Fruit fly (Drosophila melanogaster) whole organism, embryonic: ENCODE results near the gene Awh.

ENCODE experiments used
- Bgb ChIP-seq: fragments of 200-800 bp; sonication (Bioruptor generic); IDR thresholded peaks from 2 replicates; pipeline ENCODE4 v1.3.6; 2022; ENCODE audit warnings: missing biosample characterization, missing genetic modification characterization; ENCODE audit not compliant: partially characterized antibody
- BtbVII ChIP-seq: fragments of 200-800 bp; sonication (Bioruptor generic); optimal IDR thresholded peaks from 3 replicates; lab custom pipeline; 2017; ENCODE audit warnings: missing biosample characterization, mild to moderate bottlenecking, missing genetic modification characterization
- CG12071 ChIP-seq: fragments of 200-800 bp; sonication (Bioruptor generic); optimal IDR thresholded peaks from 3 replicates; lab custom pipeline; 2018; ENCODE audit warnings: missing biosample characterization, mild to moderate bottlenecking, missing genetic modification characterization
- CG12744 ChIP-seq: fragments of 200-800 bp; sonication (Bioruptor generic); optimal IDR thresholded peaks from 2 replicates; lab custom pipeline; 2016; ENCODE audit warnings: missing biosample characterization, missing genetic modification characterization
- CG12769 ChIP-seq: fragments of 200-800 bp; sonication (Bioruptor generic); optimal IDR thresholded peaks from 2 replicates; lab custom pipeline; 2019; ENCODE audit warnings: missing biosample characterization, mild to moderate bottlenecking, missing genetic modification characterization, moderate library complexity
- CG13624 ChIP-seq: fragments of 200-800 bp; sonication (Bioruptor generic); optimal IDR thresholded peaks from 2 replicates; lab custom pipeline; 2016; ENCODE audit warnings: missing biosample characterization, missing genetic modification characterization
- CG17568 ChIP-seq: fragments of 200-800 bp; sonication (Bioruptor generic); optimal IDR thresholded peaks from 2 replicates; lab custom pipeline; 2018; ENCODE audit warnings: missing biosample characterization, mild to moderate bottlenecking, missing genetic modification characterization, moderate library complexity
- CG18764 ChIP-seq: fragments of 200-800 bp; sonication (Bioruptor generic); optimal IDR thresholded peaks from 3 replicates; lab custom pipeline; 2016; ENCODE audit warnings: missing biosample characterization, missing genetic modification characterization
- CG32767 ChIP-seq: fragments of 200-800 bp; sonication (Bioruptor generic); IDR thresholded peaks from 2 replicates; pipeline ENCODE4 v1.3.6; 2022; ENCODE audit warnings: missing biosample characterization, missing genetic modification characterization
- CG33557 ChIP-seq: fragments of 200-800 bp; sonication (Bioruptor generic); optimal IDR thresholded peaks from 2 replicates; lab custom pipeline; 2019; ENCODE audit warnings: missing biosample characterization, mild to moderate bottlenecking, missing genetic modification characterization, moderate library complexity
- CG3838 ChIP-seq: fragments of 200-800 bp; sonication (Bioruptor generic); optimal IDR thresholded peaks from 3 replicates; lab custom pipeline; 2016; ENCODE audit warnings: missing biosample characterization, missing genetic modification characterization
- CG4404 ChIP-seq: fragments of 200-800 bp; sonication (Bioruptor generic); IDR thresholded peaks from 2 replicates; pipeline ENCODE4 v1.3.6; 2022; ENCODE audit warnings: missing biosample characterization, missing genetic modification characterization
- CG7745 ChIP-seq: fragments of 200-800 bp; sonication (Bioruptor generic); optimal IDR thresholded peaks from 2 replicates; lab custom pipeline; 2018; ENCODE audit warnings: missing biosample characterization, mild to moderate bottlenecking, missing genetic modification characterization, moderate library complexity
- CG8089 ChIP-seq: fragments of 200-800 bp; sonication (Bioruptor generic); optimal IDR thresholded peaks from 3 replicates; lab custom pipeline; 2016; ENCODE audit warnings: missing biosample characterization, missing genetic modification characterization
- CG8281 ChIP-seq: fragments of 200-800 bp; sonication (Bioruptor generic); optimal IDR thresholded peaks from 2 replicates; lab custom pipeline; 2018; ENCODE audit warnings: missing biosample characterization, mild to moderate bottlenecking, missing genetic modification characterization, moderate library complexity
- CG9797 ChIP-seq: fragments of 200-800 bp; sonication (Bioruptor generic); optimal IDR thresholded peaks from 3 replicates; lab custom pipeline; 2018; ENCODE audit warnings: missing biosample characterization, mild to moderate bottlenecking, missing genetic modification characterization
- CHES-1-like ChIP-seq: fragments of 200-800 bp; sonication (Bioruptor generic); optimal IDR thresholded peaks from 2 replicates; lab custom pipeline; 2016; ENCODE audit warnings: missing biosample characterization, missing genetic modification characterization
- Dbx ChIP-seq: fragments of 200-800 bp; sonication (Bioruptor generic); IDR thresholded peaks from 3 replicates; pipeline ENCODE4 v1.3.6; 2022; ENCODE audit warnings: missing biosample characterization, missing genetic modification characterization
- Doc3 ChIP-seq: fragments of 200-800 bp; sonication (Bioruptor generic); IDR thresholded peaks from 3 replicates; pipeline ENCODE4 v1.3.6; 2022; ENCODE audit warnings: missing biosample characterization, missing genetic modification characterization; ENCODE audit not compliant: partially characterized antibody
- Hmr ChIP-seq: fragments of 200-800 bp; sonication (Bioruptor generic); optimal IDR thresholded peaks from 3 replicates; lab custom pipeline; 2017; ENCODE audit warnings: mild to moderate bottlenecking, missing biosample characterization, missing genetic modification reagents, missing genetic modification characterization
- Lhr ChIP-seq: fragments of 200-800 bp; sonication (Bioruptor generic); optimal IDR thresholded peaks from 3 replicates; lab custom pipeline; 2017; ENCODE audit warnings: mild to moderate bottlenecking, missing biosample characterization, missing genetic modification reagents, missing genetic modification characterization
- Myb ChIP-seq: fragments of 200-800 bp; sonication (Bioruptor generic); optimal IDR thresholded peaks from 2 replicates; lab custom pipeline; 2016; ENCODE audit warnings: missing biosample characterization, missing genetic modification characterization
- NC2α ChIP-seq: fragments of 200-800 bp; sonication (Bioruptor generic); optimal IDR thresholded peaks from 2 replicates; lab custom pipeline; 2016; ENCODE audit warnings: missing biosample characterization, missing genetic modification characterization
- Nf-YC ChIP-seq: fragments of 200-800 bp; optimal IDR thresholded peaks from 3 replicates; lab custom pipeline; 2019; ENCODE audit warnings: missing biosample characterization, mild to moderate bottlenecking, missing genetic modification characterization, moderate library complexity
- Oli ChIP-seq: fragments of 200-800 bp; sonication (Bioruptor generic); optimal IDR thresholded peaks from 2 replicates; lab custom pipeline; 2018; ENCODE audit warnings: missing biosample characterization, mild to moderate bottlenecking, missing genetic modification characterization, moderate library complexity
- Sox100B ChIP-seq: fragments of 200-800 bp; sonication (Bioruptor generic); optimal IDR thresholded peaks from 3 replicates; lab custom pipeline; 2018; ENCODE audit warnings: missing biosample characterization, mild to moderate bottlenecking, missing genetic modification characterization
- TFAM ChIP-seq: fragments of 200-800 bp; sonication (Bioruptor generic); optimal IDR thresholded peaks from 2 replicates; lab custom pipeline; 2017; ENCODE audit warnings: missing biosample characterization, missing genetic modification characterization, inconsistent platforms
- abd-A ChIP-seq: fragments of 200-800 bp; sonication (Bioruptor generic); optimal IDR thresholded peaks from 3 replicates; lab custom pipeline; 2019; ENCODE audit warnings: missing biosample characterization, mild to moderate bottlenecking, missing genetic modification characterization, moderate library complexity
- ara ChIP-seq: fragments of 200-800 bp; sonication (Bioruptor generic); IDR thresholded peaks from 2 replicates; pipeline ENCODE4 v1.3.6; 2022; ENCODE audit warnings: missing biosample characterization, missing genetic modification characterization
- az2 ChIP-seq: fragments of 200-800 bp; sonication (Bioruptor generic); optimal IDR thresholded peaks from 3 replicates; lab custom pipeline; 2016; ENCODE audit warnings: missing biosample characterization, missing genetic modification characterization
- corto ChIP-seq: fragments of 200-800 bp; sonication (Bioruptor generic); optimal IDR thresholded peaks from 2 replicates; lab custom pipeline; 2016; ENCODE audit warnings: missing biosample characterization, mild to moderate bottlenecking, missing genetic modification characterization, moderate library complexity
- dan ChIP-seq: fragments of 200-800 bp; sonication (Bioruptor generic); IDR thresholded peaks from 2 replicates; pipeline ENCODE4 v1.3.6; 2022; ENCODE audit warnings: missing biosample characterization, missing genetic modification characterization
- ems ChIP-seq: fragments of 200-800 bp; sonication (Bioruptor generic); optimal IDR thresholded peaks from 3 replicates; lab custom pipeline; 2016; ENCODE audit warnings: missing biosample characterization, missing genetic modification characterization
- eyg ChIP-seq: fragments of 200-800 bp; sonication (Bioruptor generic); optimal IDR thresholded peaks from 3 replicates; lab custom pipeline; 2016; ENCODE audit warnings: missing biosample characterization, missing genetic modification characterization
- fd3F ChIP-seq: fragments of 200-800 bp; sonication (Bioruptor generic); optimal IDR thresholded peaks from 2 replicates; lab custom pipeline; 2018; ENCODE audit warnings: missing biosample characterization, mild to moderate bottlenecking, missing genetic modification characterization, moderate library complexity
- fd64A ChIP-seq: fragments of 200-800 bp; sonication (Bioruptor generic); optimal IDR thresholded peaks from 3 replicates; lab custom pipeline; 2018; ENCODE audit warnings: missing biosample characterization, mild to moderate bottlenecking, missing genetic modification characterization
- fu2 ChIP-seq: fragments of 200-800 bp; sonication (Bioruptor generic); optimal IDR thresholded peaks from 2 replicates; lab custom pipeline; 2016; ENCODE audit warnings: missing biosample characterization, missing genetic modification characterization
- gsb ChIP-seq: fragments of 200-800 bp; sonication (Bioruptor generic); IDR thresholded peaks from 2 replicates; pipeline ENCODE4 v1.3.6; 2022; ENCODE audit warnings: missing biosample characterization, missing genetic modification characterization
- lov ChIP-seq, 2 experiments: fragments of 200-800 bp in 1 of 2; fragments of >200 bp in 1 of 2; sonication (Bioruptor generic) in 1 of 2; IDR thresholded peaks in 1 of 2; optimal IDR thresholded peaks in 1 of 2; 2 replicates in 1 of 2; 3 replicates in 1 of 2; pipeline versions ENCODE4 v1.3.6 to Lab custom; 2017 to 2022; ENCODE audit warnings: missing biosample characterization in 1 of 2, missing genetic modification characterization in 1 of 2
- mam ChIP-seq: fragments of 200-800 bp; sonication (Bioruptor generic); optimal IDR thresholded peaks from 3 replicates; lab custom pipeline; 2016; ENCODE audit warnings: missing biosample characterization, missing genetic modification characterization
- mld ChIP-seq: fragments of 200-800 bp; sonication (Bioruptor generic); IDR thresholded peaks from 3 replicates; pipeline ENCODE4 v1.3.6; 2022; ENCODE audit warnings: missing biosample characterization, missing genetic modification characterization; ENCODE audit not compliant: partially characterized antibody
- nom ChIP-seq: fragments of 200-800 bp; sonication (Bioruptor generic); optimal IDR thresholded peaks from 2 replicates; lab custom pipeline; 2017; ENCODE audit warnings: missing biosample characterization, missing genetic modification characterization, mild to moderate bottlenecking, moderate library complexity, missing genetic modification reagents
- pzg ChIP-seq: fragments of 200-800 bp; sonication (Bioruptor generic); optimal IDR thresholded peaks from 3 replicates; lab custom pipeline; 2018; ENCODE audit warnings: missing biosample characterization, mild to moderate bottlenecking, missing genetic modification characterization, moderate library complexity
- run ChIP-seq: fragments of 200-800 bp; sonication (Bioruptor generic); optimal IDR thresholded peaks from 3 replicates; lab custom pipeline; 2018; ENCODE audit warnings: missing biosample characterization, mild to moderate bottlenecking, missing genetic modification characterization
- salm ChIP-seq: fragments of 200-800 bp; sonication (Bioruptor generic); optimal IDR thresholded peaks from 2 replicates; lab custom pipeline; 2018; ENCODE audit warnings: missing biosample characterization, mild to moderate bottlenecking, missing genetic modification characterization
- sens-2 ChIP-seq: fragments of 200-800 bp; sonication (Bioruptor generic); IDR thresholded peaks from 2 replicates; pipeline ENCODE4 v1.3.6; 2022; ENCODE audit warnings: missing biosample characterization, missing genetic modification characterization
- tna ChIP-seq: fragments of 200-800 bp; sonication (Bioruptor generic); IDR thresholded peaks from 2 replicates; pipeline ENCODE4 v1.3.6; 2022; ENCODE audit warnings: missing biosample characterization, missing genetic modification characterization; ENCODE audit not compliant: partially characterized antibody
- twi ChIP-seq: fragments of 200-800 bp; optimal IDR thresholded peaks from 2 replicates; lab custom pipeline; 2019; ENCODE audit warnings: missing biosample characterization, mild to moderate bottlenecking, missing genetic modification characterization, moderate library complexity
- yki ChIP-seq: fragments of >200 bp; optimal IDR thresholded peaks from 3 replicates; lab custom pipeline; 2018
- zfh1 ChIP-seq: fragments of 200-800 bp; sonication (Bioruptor generic); IDR thresholded peaks from 3 replicates; pipeline ENCODE4 v1.3.6; 2022; ENCODE audit warnings: missing biosample characterization, missing genetic modification characterization

The Awh gene

dm6 chr3L:3806330-3806729 is 39.7 kb upstream of the Awh start, which contains the start of the genes CG32264, ntc and IntS10 (continued):
- TF ChIP-seq CG12744 (GFP tag; lab: Kevin White, UChicago) (peak; percentile 51), CG9797 (no peak), CG17568 (peak; percentile 14), CG8281 (no peak), CG13624 (GFP tag; lab: Kevin White, UChicago) (peak; percentile 89), CG33557 (GFP tag; lab: Kevin White, UChicago) (peak; percentile 51), Bgb (0 out of 2 replicates have a peak, but pooled peaks have one; percentile 43), TFAM (no peak), CG12769 (peak; percentile 49), BtbVII (GFP tag; lab: Kevin White, UChicago) (peak; percentile 19), CG7745 (tag; lab: Kevin White, UChicago) (no peak), CG12071 (GFP tag; lab: Kevin White, UChicago) (no peak), dan (GFP tag; lab: Robert Waterston, UW) (no peak), gsb (GFP tag; lab: Robert Waterston, UW) (no peak), CG18764 (peak; percentile 60), Sox100B (GFP tag; lab: Kevin White, UChicago) (peak; percentile 53), twi (tag; lab: Kevin White, UChicago) (peak; percentile 58), sens-2 (GFP tag; lab: Robert Waterston, UW) (no peak), Hmr (GFP tag; lab: Kevin White, UChicago) (peak; percentile 70), eyg (GFP tag; lab: Kevin White, UChicago) (peak; percentile 62), yki (lab: Kevin White, UChicago) (no peak), zfh1 (0 out of 3 replicates have a peak, but pooled peaks have one; percentile 25), CHES-1-like (peak; percentile 91), tna (GFP tag; lab: Robert Waterston, UW) (no peak), fu2 (GFP tag; lab: Kevin White, UChicago) (peak; percentile 79), Myb (GFP tag; lab: Kevin White, UChicago) (peak; percentile 73), salm (tag; lab: Kevin White, UChicago) (no peak), Dbx (GFP tag; lab: Robert Waterston, UW) (peak; percentile 87; the same call in 2 of the 3 replicates), mld (GFP tag; lab: Robert Waterston, UW) (no peak), CG3838 (GFP tag; lab: Kevin White, UChicago) (peak; percentile 36), Lhr (GFP tag; lab: Kevin White, UChicago) (peak; percentile 42), Nf-YC (tag; lab: Kevin White, UChicago) (peak; percentile 16), az2 (GFP tag; lab: Kevin White, UChicago) (peak; percentile 66), Doc3 (GFP tag; lab: Robert Waterston, UW) (peak; percentile 56; the same call in 1 of the 3 replicates), mam (GFP tag; lab: Kevin White, UChicago) (peak; percentile 77), CG8089 (GFP tag; lab: Kevin White, UChicago) (peak; percentile 57), ems (peak; percentile 16), CG4404 (GFP tag; lab: Robert Waterston, UW) (0 out of 2 replicates have a peak, but pooled peaks have one; percentile 45), run (tag; lab: Kevin White, UChicago) (no peak), corto (GFP tag; lab: Kevin White, UChicago) (no peak), ara (GFP tag; lab: Robert Waterston, UW) (no peak), fd3F (peak; percentile 59), pzg (GFP tag; lab: Kevin White, UChicago) (peak; percentile 67), lov (optimal IDR thresholded peaks at IDR 0.05; lab: Kevin White, UChicago) (no peak), lov (GFP tag; IDR thresholded peaks at IDR 0.05; lab: Robert Waterston, UW) (no peak), CG32767 (GFP tag; lab: Robert Waterston, UW) (no peak), nom (GFP tag; lab: Kevin White, UChicago) (peak; percentile 30), fd64A (GFP tag; lab: Kevin White, UChicago) (no peak), Oli (tag; lab: Kevin White, UChicago) (peak; percentile 45), NC2α (GFP tag; lab: Kevin White, UChicago) (peak; percentile 22), abd-A (tag; lab: Kevin White, UChicago) (no peak)
